Worm (Caenorhabditis elegans) whole organism, L4 larva: ENCODE results near the gene F45E1.2.

Source experiments
- F26F4.8 ChIP-seq: fragments of 200-800 bp; sonication (Bioruptor generic); conservative IDR thresholded peaks from 2 replicates; pipeline ENCODE4 v1.3.6; 2022; ENCODE audit warnings: missing genetic modification characterization, missing compliant biosample characterization
- F49E8.2 ChIP-seq: sonication (generic microtip); optimal IDR thresholded peaks from 2 replicates; lab custom pipeline; 2016; ENCODE audit warnings: missing compliant biosample characterization, mild to moderate bottlenecking, missing genetic modification characterization, borderline replicate concordance
- R02D3.7 ChIP-seq: fragments of 150-350 bp; sonication (generic microtip); optimal IDR thresholded peaks from 3 replicates; lab custom pipeline; 2014; ENCODE audit warnings: missing biosample characterization, missing genetic modification characterization
- Y105C5A.15 ChIP-seq: fragments of 200-800 bp; sonication (Bioruptor generic); IDR thresholded peaks from 2 replicates; pipeline ENCODE4 v1.3.6; 2022; ENCODE audit warnings: missing genetic modification characterization, missing compliant biosample characterization
- ZK337.2 ChIP-seq: fragments of 200-800 bp; sonication (Bioruptor generic); IDR thresholded peaks from 2 replicates; pipeline ENCODE4 v1.3.6; 2022; ENCODE audit warnings: missing genetic modification reagents, missing genetic modification characterization, missing compliant biosample characterization
- ZK546.5 ChIP-seq, 2 experiments: sonication (generic microtip); optimal IDR thresholded peaks; 2 replicates each; lab custom pipeline; 2017; ENCODE audit warnings: missing biosample characterization in 2 of 2, missing genetic modification characterization in 2 of 2
- aha-1 ChIP-seq: fragments of 150-350 bp; peaks from one replicate; lab custom pipeline; 2014; ENCODE audit warnings: missing biosample characterization, missing genetic modification characterization
- aly-2 ChIP-seq: sonication (generic microtip); optimal IDR thresholded peaks from 2 replicates; lab custom pipeline; 2018; ENCODE audit warnings: missing biosample characterization, missing genetic modification characterization
- arid-1 ChIP-seq: fragments of 200-800 bp; sonication (Bioruptor generic); conservative IDR thresholded peaks from 2 replicates; pipeline ENCODE4 v1.3.6; 2022; ENCODE audit warnings: missing genetic modification reagents, missing genetic modification characterization, missing compliant biosample characterization
- ceh-20 ChIP-seq: fragments of 200-800 bp; sonication (Bioruptor generic); IDR thresholded peaks from 2 replicates; pipeline ENCODE4 v1.3.6; 2022; ENCODE audit warnings: missing genetic modification reagents, missing genetic modification characterization, missing compliant biosample characterization
- ceh-62 ChIP-seq: sonication (generic microtip); optimal IDR thresholded peaks from 2 replicates; lab custom pipeline; 2017; ENCODE audit warnings: missing biosample characterization, missing genetic modification characterization
- ces-1 ChIP-seq: fragments of 150-350 bp; sonication (generic microtip); optimal IDR thresholded peaks from 4 replicates; lab custom pipeline; 2014; ENCODE audit warnings: missing biosample characterization, missing genetic modification reagents, missing genetic modification characterization
- ctbp-1 ChIP-seq: fragments of 200-800 bp; sonication (Bioruptor generic); IDR thresholded peaks from 2 replicates; pipeline ENCODE4 v1.3.6; 2022; ENCODE audit warnings: missing genetic modification reagents, missing genetic modification characterization, missing compliant biosample characterization
- daf-16 ChIP-seq, 3 experiments: sonication (generic microtip); optimal IDR thresholded peaks; 2 replicates each; lab custom pipeline; 2016 to 2017; ENCODE audit warnings: missing genetic modification characterization in 3 of 3, missing genetic modification reagents in 3 of 3, mild to moderate bottlenecking in 2 of 3, missing compliant biosample characterization in 2 of 3, missing biosample characterization in 1 of 3, moderate library complexity in 1 of 3
- daf-19 ChIP-seq: fragments of 200-800 bp; sonication (Bioruptor generic); conservative IDR thresholded peaks from 2 replicates; pipeline ENCODE4 v1.3.6; 2022; ENCODE audit warnings: missing genetic modification characterization, missing compliant biosample characterization
- dmd-9 ChIP-seq: fragments of 200-800 bp; sonication (Bioruptor generic); IDR thresholded peaks from 2 replicates; pipeline ENCODE4 v1.3.6; 2022; ENCODE audit warnings: missing genetic modification reagents, missing genetic modification characterization, missing compliant biosample characterization
- dpl-1 ChIP-seq: fragments of 150-350 bp; optimal IDR thresholded peaks from 2 replicates; lab custom pipeline; 2014; ENCODE audit warnings: missing biosample characterization, missing genetic modification reagents, missing genetic modification characterization
- egl-27 ChIP-seq: sonication (generic microtip); optimal IDR thresholded peaks from 3 replicates; lab custom pipeline; 2017; ENCODE audit warnings: missing biosample characterization, missing genetic modification reagents, missing genetic modification characterization
- egl-43 ChIP-seq: fragments of 200-800 bp; sonication (Bioruptor generic); IDR thresholded peaks from 2 replicates; pipeline ENCODE4 v1.3.6; 2022; ENCODE audit warnings: missing genetic modification reagents, missing genetic modification characterization, missing compliant biosample characterization
- fos-1 ChIP-seq: fragments of 150-350 bp; optimal IDR thresholded peaks from 2 replicates; lab custom pipeline; 2014; ENCODE audit warnings: missing biosample characterization, missing genetic modification characterization
- gei-8 ChIP-seq: fragments of 200-800 bp; sonication (Bioruptor generic); optimal IDR thresholded peaks from 2 replicates; lab custom pipeline; 2018; ENCODE audit warnings: mild to moderate bottlenecking, missing genetic modification characterization, missing compliant biosample characterization
- hlh-11 ChIP-seq: fragments of 200-800 bp; sonication (Bioruptor generic); optimal IDR thresholded peaks from 2 replicates; lab custom pipeline; 2018; ENCODE audit warnings: mild to moderate bottlenecking, missing genetic modification characterization, missing compliant biosample characterization
- hlh-30 ChIP-seq: sonication (generic microtip); optimal IDR thresholded peaks from 2 replicates; lab custom pipeline; 2017; ENCODE audit warnings: antibody characterized with exemption, mild to moderate bottlenecking, missing genetic modification characterization, missing compliant biosample characterization; ENCODE audit not compliant: insufficient read depth
- jun-1 ChIP-seq: fragments of 150-350 bp; optimal IDR thresholded peaks from 2 replicates; lab custom pipeline; 2014; ENCODE audit warnings: missing biosample characterization, missing genetic modification reagents, missing genetic modification characterization
- lin-13 ChIP-seq: fragments of 150-350 bp; optimal IDR thresholded peaks from 2 replicates; lab custom pipeline; 2014; ENCODE audit warnings: missing biosample characterization, missing genetic modification reagents, missing genetic modification characterization
- lin-15B ChIP-seq: fragments of 150-350 bp; sonication (generic microtip); optimal IDR thresholded peaks from 3 replicates; lab custom pipeline; 2014; ENCODE audit warnings: missing biosample characterization, missing genetic modification characterization
- lin-29 ChIP-seq: fragments of 200-800 bp; sonication (Bioruptor generic); IDR thresholded peaks from 2 replicates; pipeline ENCODE4 v1.3.6; 2022; ENCODE audit warnings: missing genetic modification reagents, missing genetic modification characterization, missing compliant biosample characterization
- lin-38 ChIP-seq: fragments of 200-800 bp; sonication (Bioruptor generic); IDR thresholded peaks from 2 replicates; pipeline ENCODE4 v1.3.6; 2022; ENCODE audit warnings: missing genetic modification reagents, missing genetic modification characterization, missing compliant biosample characterization
- lsy-2 ChIP-seq, 2 experiments: fragments of 150-350 bp in 1 of 2; sonication (generic microtip) in 1 of 2; optimal IDR thresholded peaks; 2 replicates each; lab custom pipeline; 2014 to 2017; ENCODE audit warnings: missing biosample characterization in 2 of 2, missing genetic modification characterization in 2 of 2
- madf-5 ChIP-seq, 2 experiments: fragments of 200-800 bp; sonication (Bioruptor generic); IDR thresholded peaks; 2 replicates each; pipeline ENCODE4 v1.3.6; 2022; ENCODE audit warnings: missing compliant biosample characterization in 2 of 2, missing genetic modification characterization in 2 of 2
- madf-9 ChIP-seq: fragments of 200-800 bp; sonication (Bioruptor generic); conservative IDR thresholded peaks from 2 replicates; pipeline ENCODE4 v1.3.6; 2022; ENCODE audit warnings: missing genetic modification reagents, missing genetic modification characterization, missing compliant biosample characterization
- mdt-29 ChIP-seq: fragments of 200-800 bp; sonication (Bioruptor generic); IDR thresholded peaks from 2 replicates; pipeline ENCODE4 v1.3.6; 2022; ENCODE audit warnings: missing genetic modification reagents, missing genetic modification characterization, missing compliant biosample characterization
- mep-1 ChIP-seq: fragments of 150-350 bp; sonication (generic microtip); optimal IDR thresholded peaks from 3 replicates; lab custom pipeline; 2014; ENCODE audit warnings: missing biosample characterization, missing genetic modification characterization
- mxl-2 ChIP-seq: fragments of 200-800 bp; sonication (Bioruptor generic); conservative IDR thresholded peaks from 2 replicates; pipeline ENCODE4 v1.3.6; 2022; ENCODE audit warnings: missing genetic modification reagents, missing genetic modification characterization, missing compliant biosample characterization
- nhr-10 ChIP-seq: fragments of 150-350 bp; optimal IDR thresholded peaks from 2 replicates; lab custom pipeline; 2014; ENCODE audit warnings: missing biosample characterization, missing genetic modification characterization
- nhr-111 ChIP-seq: fragments of 200-800 bp; sonication (Bioruptor generic); optimal IDR thresholded peaks from 2 replicates; lab custom pipeline; 2018; ENCODE audit warnings: mild to moderate bottlenecking, missing genetic modification characterization, missing compliant biosample characterization
- nhr-25 ChIP-seq: sonication (generic microtip); optimal IDR thresholded peaks from 2 replicates; lab custom pipeline; 2017; ENCODE audit warnings: missing genetic modification characterization, mild to moderate bottlenecking, missing compliant biosample characterization, antibody characterized with exemption, moderate library complexity, borderline replicate concordance; ENCODE audit not compliant: insufficient read depth
- nhr-41 ChIP-seq: fragments of 200-800 bp; sonication (Bioruptor generic); IDR thresholded peaks from 2 replicates; pipeline ENCODE4 v1.3.6; 2022; ENCODE audit warnings: missing genetic modification reagents, missing genetic modification characterization, missing compliant biosample characterization
- nhr-76 ChIP-seq: fragments of 150-350 bp; optimal IDR thresholded peaks from 2 replicates; lab custom pipeline; 2014; ENCODE audit warnings: missing biosample characterization, missing genetic modification characterization
- php-3 ChIP-seq: fragments of 200-800 bp; sonication (Bioruptor generic); IDR thresholded peaks from 2 replicates; pipeline ENCODE4 v1.3.6; 2022; ENCODE audit warnings: missing genetic modification reagents, missing genetic modification characterization, missing compliant biosample characterization
- rbr-2 ChIP-seq: sonication (generic microtip); optimal IDR thresholded peaks from 2 replicates; lab custom pipeline; 2016; ENCODE audit warnings: missing genotype, missing genetic modification characterization, missing compliant biosample characterization
- sdz-12 ChIP-seq: fragments of 200-800 bp; sonication (Bioruptor generic); optimal IDR thresholded peaks from 2 replicates; lab custom pipeline; 2018; ENCODE audit warnings: mild to moderate bottlenecking, missing genetic modification characterization, missing compliant biosample characterization
- spr-1 ChIP-seq: sonication (generic microtip); optimal IDR thresholded peaks from 2 replicates; lab custom pipeline; 2016; ENCODE audit warnings: mild to moderate bottlenecking, missing genetic modification characterization, missing compliant biosample characterization
- unc-39 ChIP-seq: sonication (generic microtip); optimal IDR thresholded peaks from 2 replicates; lab custom pipeline; 2017; ENCODE audit warnings: missing biosample characterization, missing genetic modification characterization
- unc-62 ChIP-seq, 3 experiments: fragments of 150-350 bp in 1 of 3; sonication (generic microtip); optimal IDR thresholded peaks in 2 of 3; peaks in 1 of 3; 1 replicate in 1 of 3; 2 replicates in 2 of 3; lab custom pipeline; 2014 to 2017; ENCODE audit warnings: missing biosample characterization in 3 of 3, missing genetic modification characterization in 3 of 3, missing genetic modification reagents in 3 of 3, missing genotype in 1 of 3
- vab-7 ChIP-seq: fragments of 200-800 bp; sonication (Bioruptor generic); IDR thresholded peaks from 2 replicates; pipeline ENCODE4 v1.3.6; 2022; ENCODE audit warnings: missing genetic modification reagents, missing genetic modification characterization, missing compliant biosample characterization
- zag-1 ChIP-seq: fragments of 150-350 bp; optimal IDR thresholded peaks from 2 replicates; lab custom pipeline; 2014; ENCODE audit warnings: missing biosample characterization, missing genetic modification characterization
- zfp-2 ChIP-seq: sonication (generic microtip); optimal IDR thresholded peaks from 2 replicates; lab custom pipeline; 2016; ENCODE audit warnings: mild to moderate bottlenecking, missing genetic modification characterization, missing compliant biosample characterization
- zip-11 ChIP-seq: fragments of 200-800 bp; sonication (Bioruptor generic); IDR thresholded peaks from 2 replicates; pipeline ENCODE4 v1.3.6; 2022; ENCODE audit warnings: missing genetic modification characterization, missing compliant biosample characterization
- zip-2 ChIP-seq: fragments of 150-350 bp; optimal IDR thresholded peaks from 2 replicates; lab custom pipeline; 2014; ENCODE audit warnings: missing biosample characterization, missing genetic modification characterization
- ztf-11 ChIP-seq: fragments of 150-350 bp; optimal IDR thresholded peaks from 2 replicates; lab custom pipeline; 2014; ENCODE audit warnings: missing biosample characterization, missing genetic modification characterization

F45E1.2 gene

DNA sequence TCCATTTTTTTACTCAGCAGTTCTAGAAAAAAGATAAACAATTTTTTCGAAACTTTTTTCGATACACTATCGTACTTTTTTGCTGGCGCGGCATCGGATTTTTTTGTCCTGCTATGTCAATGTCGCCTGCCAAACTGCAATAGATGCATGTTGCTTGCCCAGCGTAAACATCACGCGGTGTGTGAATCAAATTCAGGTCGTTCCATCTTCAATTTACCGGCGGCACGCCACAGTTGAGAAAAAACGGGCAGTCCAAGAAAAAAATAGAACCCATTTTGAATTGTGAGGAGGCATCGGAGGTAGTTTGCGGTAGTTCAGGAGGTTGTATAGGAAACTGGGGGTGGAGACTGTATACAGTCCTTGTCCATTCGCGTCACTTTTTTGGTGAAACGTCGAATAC lies 14.9 kb downstream of the F45E1.2 start (continued):
- TF ChIP-seq lin-13 (no peak), mxl-2 (GFP tag; lab: Robert Waterston, UW) (no peak), sdz-12 (no peak), nhr-41 (GFP tag; lab: Robert Waterston, UW) (no peak), ztf-11 (tag; lab: Kevin White, UChicago) (no peak), madf-9 (GFP tag; lab: Robert Waterston, UW) (no peak), ces-1 (GFP tag; lab: Kevin White, UChicago) (no peak), mep-1 (tag; lab: Kevin White, UChicago) (peak; percentile 35), daf-16 (GFP tag; optimal IDR thresholded peaks at IDR 0.05; lab: Kevin White, UChicago) (no peak), daf-16 (tag; optimal IDR thresholded peaks at IDR 0.05; lab: Kevin White, UChicago) (peak; percentile 32), ZK337.2 (GFP tag; lab: Robert Waterston, UW) (no peak), nhr-25 (tag; lab: Kevin White, UChicago) (no peak), mdt-29 (GFP tag; lab: Robert Waterston, UW) (peak; percentile 16; the same call in 1 of the 2 replicates), hlh-11 (peak; percentile 70), ZK546.5 (tag; optimal IDR thresholded peaks at IDR 0.05; lab: Kevin White, UChicago) (no peak), php-3 (GFP tag; lab: Robert Waterston, UW) (no peak), zfp-2 (tag; lab: Kevin White, UChicago) (no peak), F49E8.2 (tag; lab: Kevin White, UChicago) (no peak), ceh-20 (GFP tag; lab: Robert Waterston, UW) (0 out of 2 replicates have a peak, but pooled peaks have one; percentile 26), aha-1 (tag; lab: Kevin White, UChicago) (peak; percentile 63), lin-38 (GFP tag; lab: Robert Waterston, UW) (no peak), arid-1 (GFP tag; lab: Robert Waterston, UW) (no peak), R02D3.7 (tag; lab: Kevin White, UChicago) (no peak), gei-8 (GFP tag; lab: Kevin White, UChicago) (no peak), zip-11 (GFP tag; lab: Robert Waterston, UW) (no peak), F26F4.8 (no peak), unc-39 (tag; lab: Kevin White, UChicago) (no peak), aly-2 (tag; lab: Kevin White, UChicago) (no peak), zip-2 (no peak), madf-5 (GFP tag; IDR thresholded peaks at IDR 0.05; lab: Robert Waterston, UW) (no peak), nhr-111 (GFP tag; lab: Kevin White, UChicago) (no peak), rbr-2 (no peak), egl-43 (GFP tag; lab: Robert Waterston, UW) (peak; percentile 42; the same call in 1 of the 2 replicates), unc-62 (GFP tag; optimal IDR thresholded peaks at IDR 0.05 in 1 of 2; lab: Kevin White, UChicago) (no peak), unc-62 (tag; optimal IDR thresholded peaks at IDR 0.05; lab: Kevin White, UChicago) (no peak), fos-1 (tag; lab: Kevin White, UChicago) (no peak), lin-15B (tag; lab: Kevin White, UChicago) (no peak), dpl-1 (no peak), daf-19 (GFP tag; lab: Robert Waterston, UW) (no peak), lin-29 (no peak), ceh-62 (tag; lab: Kevin White, UChicago) (no peak), zag-1 (tag; lab: Kevin White, UChicago) (no peak), dmd-9 (GFP tag; lab: Robert Waterston, UW) (no peak), spr-1 (tag; lab: Kevin White, UChicago) (no peak), egl-27 (tag; lab: Kevin White, UChicago) (no peak), hlh-30 (peak; percentile 78), ctbp-1 (no peak), vab-7 (GFP tag; lab: Robert Waterston, UW) (no peak), lsy-2 (tag; optimal IDR thresholded peaks at IDR 0.05; lab: Kevin White, UChicago) (peak in 1 of 2 experiments; percentile 10), nhr-10 (tag; lab: Kevin White, UChicago) (no peak), nhr-76 (tag; lab: Kevin White, UChicago) (no peak), jun-1 (no peak), Y105C5A.15 (GFP tag; lab: Robert Waterston, UW) (no peak)
